Fruit fly (Drosophila melanogaster) whole organism, prepupa: ENCODE data around the gene CG33702.

ENCODE experiments used
- Blimp-1 ChIP-seq: fragments of 200-800 bp; sonication (Bioruptor generic); optimal IDR thresholded peaks from 3 replicates; lab custom pipeline; 2017; ENCODE audit warnings: missing biosample characterization, missing genetic modification characterization, mild to moderate bottlenecking, moderate library complexity, missing genetic modification reagents
- CG10631 ChIP-seq: fragments of 200-800 bp; sonication (Bioruptor generic); optimal IDR thresholded peaks from 2 replicates; lab custom pipeline; 2016; ENCODE audit warnings: missing biosample characterization, missing genetic modification characterization
- CG10669 ChIP-seq: fragments of 200-800 bp; sonication (Bioruptor generic); optimal IDR thresholded peaks from 3 replicates; lab custom pipeline; 2018; ENCODE audit warnings: missing biosample characterization, mild to moderate bottlenecking, missing genetic modification characterization, moderate library complexity
- CG11294 ChIP-seq: fragments of 200-800 bp; sonication (Bioruptor generic); IDR thresholded peaks from 2 replicates; pipeline ENCODE4 v1.3.6; 2022; ENCODE audit warnings: missing biosample characterization, missing genetic modification characterization
- CG11902 ChIP-seq: fragments of 200-800 bp; sonication (Bioruptor generic); optimal IDR thresholded peaks from 3 replicates; lab custom pipeline; 2016; ENCODE audit warnings: missing biosample characterization, missing genetic modification characterization
- CG15336 ChIP-seq: fragments of 200-800 bp; sonication (Bioruptor generic); IDR thresholded peaks from 2 replicates; pipeline ENCODE4 v1.3.6; 2022; ENCODE audit warnings: missing biosample characterization, missing genetic modification characterization
- CG1621 ChIP-seq: fragments of 200-800 bp; sonication (Bioruptor generic); optimal IDR thresholded peaks from 3 replicates; lab custom pipeline; 2018; ENCODE audit warnings: missing biosample characterization, mild to moderate bottlenecking, missing genetic modification characterization
- CG3032 ChIP-seq: fragments of 200-800 bp; optimal IDR thresholded peaks from 2 replicates; lab custom pipeline; 2019; ENCODE audit warnings: missing biosample characterization, mild to moderate bottlenecking, missing genetic modification characterization, moderate library complexity
- CG31627 ChIP-seq: fragments of 200-800 bp; sonication (Bioruptor generic); optimal IDR thresholded peaks from 3 replicates; lab custom pipeline; 2016; ENCODE audit warnings: missing biosample characterization, missing genetic modification characterization
- CG32006 ChIP-seq: fragments of 200-800 bp; sonication (Bioruptor generic); optimal IDR thresholded peaks from 3 replicates; lab custom pipeline; 2017; ENCODE audit warnings: missing biosample characterization, mild to moderate bottlenecking, missing genetic modification characterization
- CG34406 ChIP-seq: fragments of 200-800 bp; sonication (Bioruptor generic); optimal IDR thresholded peaks from 3 replicates; lab custom pipeline; 2016; ENCODE audit warnings: missing biosample characterization, missing genetic modification characterization
- CG3919 ChIP-seq: fragments of 200-800 bp; sonication (Bioruptor generic); optimal IDR thresholded peaks from 3 replicates; lab custom pipeline; 2016; ENCODE audit warnings: missing biosample characterization, missing genetic modification characterization
- CG4318 ChIP-seq: fragments of 200-800 bp; sonication (Bioruptor generic); optimal IDR thresholded peaks from 3 replicates; lab custom pipeline; 2017; ENCODE audit warnings: missing biosample characterization, mild to moderate bottlenecking, missing genetic modification characterization
- CG6163 ChIP-seq: fragments of 200-800 bp; sonication (Bioruptor generic); IDR thresholded peaks from 3 replicates; pipeline ENCODE4 v1.3.6; 2022; ENCODE audit warnings: missing biosample characterization, missing genetic modification characterization
- CG6792 ChIP-seq: fragments of 200-800 bp; sonication (Bioruptor generic); optimal IDR thresholded peaks from 3 replicates; lab custom pipeline; 2016; ENCODE audit warnings: missing biosample characterization, missing genetic modification characterization
- CG8119 ChIP-seq: fragments of 200-800 bp; sonication (Bioruptor generic); IDR thresholded peaks from 3 replicates; pipeline ENCODE4 v1.3.6; 2022; ENCODE audit warnings: missing biosample characterization, missing genetic modification characterization
- CG8319 ChIP-seq: fragments of 200-800 bp; sonication (Bioruptor generic); optimal IDR thresholded peaks from 3 replicates; lab custom pipeline; 2016; ENCODE audit warnings: missing biosample characterization, missing genetic modification characterization
- CG9139 ChIP-seq: fragments of 200-800 bp; sonication (Bioruptor generic); optimal IDR thresholded peaks from 3 replicates; lab custom pipeline; 2017; ENCODE audit warnings: missing biosample characterization, mild to moderate bottlenecking, missing genetic modification characterization
- Eip78C ChIP-seq: fragments of 200-800 bp; sonication (Bioruptor generic); peaks from one replicate; lab custom pipeline; 2016; ENCODE audit warnings: missing biosample characterization, missing genetic modification characterization
- Eip93F ChIP-seq: fragments of 200-800 bp; sonication (Bioruptor generic); optimal IDR thresholded peaks from 2 replicates; lab custom pipeline; 2016; ENCODE audit warnings: missing biosample characterization, mild to moderate bottlenecking, missing genetic modification characterization
- Ets21C ChIP-seq: fragments of 200-800 bp; sonication (Bioruptor generic); optimal IDR thresholded peaks from 3 replicates; lab custom pipeline; 2016; ENCODE audit warnings: missing biosample characterization, missing genetic modification characterization
- Gug ChIP-seq: fragments of 200-800 bp; sonication (Bioruptor generic); IDR thresholded peaks from 2 replicates; pipeline ENCODE4 v1.3.6; 2022; ENCODE audit warnings: missing biosample characterization, missing genetic modification characterization
- Hr39 ChIP-seq: fragments of 200-800 bp; sonication (Bioruptor generic); optimal IDR thresholded peaks from 2 replicates; lab custom pipeline; 2016; ENCODE audit warnings: missing biosample characterization, missing genetic modification characterization
- Lpt ChIP-seq: fragments of 200-800 bp; sonication (Bioruptor generic); optimal IDR thresholded peaks from 3 replicates; lab custom pipeline; 2016; ENCODE audit warnings: missing biosample characterization, missing genetic modification characterization
- Met ChIP-seq: fragments of 200-800 bp; sonication (Bioruptor generic); optimal IDR thresholded peaks from 3 replicates; lab custom pipeline; 2016; ENCODE audit warnings: missing biosample characterization, missing genetic modification characterization
- OdsH ChIP-seq: fragments of 200-800 bp; sonication (Bioruptor generic); optimal IDR thresholded peaks from 3 replicates; lab custom pipeline; 2016; ENCODE audit warnings: missing biosample characterization, missing genetic modification characterization
- Smox ChIP-seq: fragments of 200-800 bp; sonication (Bioruptor generic); optimal IDR thresholded peaks from 3 replicates; lab custom pipeline; 2016; ENCODE audit warnings: missing biosample characterization, missing genetic modification characterization
- Sox102F ChIP-seq: fragments of 200-800 bp; sonication (Bioruptor generic); optimal IDR thresholded peaks from 2 replicates; lab custom pipeline; 2016; ENCODE audit warnings: missing biosample characterization, mild to moderate bottlenecking, missing genetic modification characterization
- Sox14 ChIP-seq: fragments of 200-800 bp; sonication (Bioruptor generic); optimal IDR thresholded peaks from 3 replicates; lab custom pipeline; 2016; ENCODE audit warnings: missing biosample characterization, missing genetic modification characterization
- Sox15 ChIP-seq: fragments of 200-800 bp; sonication (Bioruptor generic); optimal IDR thresholded peaks from 3 replicates; lab custom pipeline; 2016; ENCODE audit warnings: missing biosample characterization, missing genetic modification characterization
- achi ChIP-seq: fragments of 200-800 bp; sonication (Bioruptor generic); optimal IDR thresholded peaks from 3 replicates; lab custom pipeline; 2016; ENCODE audit warnings: missing biosample characterization, missing genetic modification characterization
- acj6 ChIP-seq: fragments of 200-800 bp; sonication (Bioruptor generic); optimal IDR thresholded peaks from 3 replicates; lab custom pipeline; 2016; ENCODE audit warnings: missing biosample characterization, missing genetic modification characterization
- cyc ChIP-seq: fragments of 200-800 bp; sonication (Bioruptor generic); optimal IDR thresholded peaks from 3 replicates; lab custom pipeline; 2016; ENCODE audit warnings: missing biosample characterization, missing genetic modification characterization
- dac ChIP-seq: fragments of 200-800 bp; sonication (Bioruptor generic); optimal IDR thresholded peaks from 2 replicates; lab custom pipeline; 2017; ENCODE audit warnings: missing biosample characterization, mild to moderate bottlenecking, missing genetic modification characterization
- esn ChIP-seq: fragments of 200-800 bp; sonication (Bioruptor generic); optimal IDR thresholded peaks from 2 replicates; lab custom pipeline; 2016; ENCODE audit warnings: missing biosample characterization, mild to moderate bottlenecking, missing genetic modification characterization, moderate library complexity
- fd59A ChIP-seq: fragments of 200-800 bp; sonication (Bioruptor generic); optimal IDR thresholded peaks from 2 replicates; lab custom pipeline; 2017; ENCODE audit warnings: missing biosample characterization, mild to moderate bottlenecking, missing genetic modification characterization, missing genetic modification reagents
- fkh ChIP-seq: fragments of 200-800 bp; sonication (Bioruptor generic); optimal IDR thresholded peaks from 3 replicates; lab custom pipeline; 2017; ENCODE audit warnings: missing biosample characterization, mild to moderate bottlenecking, missing genetic modification characterization, moderate library complexity
- lz ChIP-seq: fragments of 200-800 bp; sonication (Bioruptor generic); optimal IDR thresholded peaks from 3 replicates; lab custom pipeline; 2016; ENCODE audit warnings: missing biosample characterization, missing genetic modification characterization
- net ChIP-seq: fragments of 200-800 bp; sonication (Bioruptor generic); optimal IDR thresholded peaks from 3 replicates; lab custom pipeline; 2016; ENCODE audit warnings: missing biosample characterization, missing genetic modification characterization
- pdm3 ChIP-seq: fragments of 200-800 bp; sonication (Bioruptor generic); optimal IDR thresholded peaks from 3 replicates; lab custom pipeline; 2016; ENCODE audit warnings: missing biosample characterization, missing genetic modification characterization
- spab ChIP-seq: fragments of 200-800 bp; sonication (Bioruptor generic); optimal IDR thresholded peaks from 2 replicates; lab custom pipeline; 2017; ENCODE audit warnings: missing biosample characterization, mild to moderate bottlenecking, missing genetic modification characterization, missing genetic modification reagents
- ss ChIP-seq, 2 experiments: fragments of 200-800 bp; sonication (Bioruptor generic); optimal IDR thresholded peaks; 2 replicates in 1 of 2; 3 replicates in 1 of 2; lab custom pipeline; 2017 to 2018; ENCODE audit warnings: mild to moderate bottlenecking in 2 of 2, missing biosample characterization in 2 of 2, missing genetic modification characterization in 2 of 2, moderate library complexity in 1 of 2
- svp ChIP-seq: fragments of 200-800 bp; sonication (Bioruptor generic); peaks from one replicate; lab custom pipeline; 2016; ENCODE audit warnings: missing biosample characterization, missing genetic modification characterization
- topi ChIP-seq: fragments of 200-800 bp; sonication (Bioruptor generic); optimal IDR thresholded peaks from 3 replicates; lab custom pipeline; 2016; ENCODE audit warnings: missing biosample characterization, missing genetic modification characterization
- vri ChIP-seq: fragments of 200-800 bp; sonication (Bioruptor generic); optimal IDR thresholded peaks from 3 replicates; lab custom pipeline; 2016; ENCODE audit warnings: missing biosample characterization, mild to moderate bottlenecking, missing genetic modification characterization

CG33702 gene

DNA sequence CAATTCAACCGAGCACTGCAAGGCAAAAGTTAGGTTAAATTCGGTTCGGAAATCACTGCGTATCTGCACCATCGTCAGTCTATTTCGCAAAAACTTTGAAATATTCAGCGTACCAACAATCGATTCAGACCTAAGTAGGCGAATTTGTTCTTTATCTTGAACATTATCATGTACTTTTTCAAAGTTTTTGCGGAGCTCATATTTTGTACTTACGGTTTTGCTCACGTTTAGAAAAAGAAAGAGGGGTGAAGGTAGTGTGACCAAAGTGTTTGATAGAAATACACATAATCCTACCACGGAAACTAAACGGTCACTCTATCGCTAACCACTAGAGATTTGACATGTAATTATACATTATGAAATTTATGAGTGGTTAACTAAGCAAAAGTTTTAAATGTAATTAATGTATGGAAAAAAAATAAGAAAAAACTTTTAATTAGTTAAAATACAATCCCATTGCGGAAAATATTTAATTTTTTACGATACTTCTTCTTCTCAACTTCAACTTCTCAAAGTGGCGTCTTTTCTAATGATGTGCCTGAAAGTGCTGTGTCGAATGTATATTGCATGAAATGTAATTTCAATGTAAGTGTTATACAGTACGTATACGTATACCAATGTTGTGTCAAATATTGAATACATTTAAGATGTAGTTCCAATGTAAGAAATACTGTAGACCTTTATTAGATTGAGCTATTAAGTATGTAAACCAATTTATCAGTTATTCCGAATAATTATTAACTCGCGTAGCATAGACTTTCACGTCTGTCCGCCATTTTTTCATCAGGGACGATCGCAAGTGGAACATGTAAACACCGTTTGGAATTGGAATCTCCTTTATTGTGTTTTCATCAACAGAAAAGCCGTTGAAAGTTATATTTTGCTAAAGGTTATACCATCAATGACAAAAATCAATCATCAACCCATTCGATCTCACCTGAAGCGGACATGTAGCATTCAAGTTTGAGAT lies 1.6 kb downstream of the CG33702 start, which contains the start of gene RpS9 (continued):
- TF ChIP-seq vri (GFP tag; lab: Kevin White, UChicago) (no peak), Gug (no peak), cyc (GFP tag; lab: Kevin White, UChicago) (no peak), Smox (GFP tag; lab: Kevin White, UChicago) (peak; percentile 21), CG1621 (peak; percentile 30), Ets21C (GFP tag; lab: Kevin White, UChicago) (no peak), dac (GFP tag; lab: Kevin White, UChicago) (no peak), fkh (GFP tag; lab: Kevin White, UChicago) (no peak), CG3919 (GFP tag; lab: Kevin White, UChicago) (peak; percentile 49), CG10669 (GFP tag; lab: Kevin White, UChicago) (no peak), CG15336 (GFP tag; lab: Robert Waterston, UW) (peak; percentile 36; the same call in 1 of the 2 replicates), pdm3 (GFP tag; lab: Kevin White, UChicago) (peak; percentile 0), Met (peak; percentile 26), achi (GFP tag; lab: Kevin White, UChicago) (no peak), Eip93F (no peak), CG32006 (no peak), acj6 (GFP tag; lab: Kevin White, UChicago) (no peak), spab (no peak), Sox15 (GFP tag; lab: Kevin White, UChicago) (no peak), CG10631 (GFP tag; lab: Kevin White, UChicago) (no peak), Eip78C (GFP tag; lab: Kevin White, UChicago) (peak; percentile 75)

DNA sequence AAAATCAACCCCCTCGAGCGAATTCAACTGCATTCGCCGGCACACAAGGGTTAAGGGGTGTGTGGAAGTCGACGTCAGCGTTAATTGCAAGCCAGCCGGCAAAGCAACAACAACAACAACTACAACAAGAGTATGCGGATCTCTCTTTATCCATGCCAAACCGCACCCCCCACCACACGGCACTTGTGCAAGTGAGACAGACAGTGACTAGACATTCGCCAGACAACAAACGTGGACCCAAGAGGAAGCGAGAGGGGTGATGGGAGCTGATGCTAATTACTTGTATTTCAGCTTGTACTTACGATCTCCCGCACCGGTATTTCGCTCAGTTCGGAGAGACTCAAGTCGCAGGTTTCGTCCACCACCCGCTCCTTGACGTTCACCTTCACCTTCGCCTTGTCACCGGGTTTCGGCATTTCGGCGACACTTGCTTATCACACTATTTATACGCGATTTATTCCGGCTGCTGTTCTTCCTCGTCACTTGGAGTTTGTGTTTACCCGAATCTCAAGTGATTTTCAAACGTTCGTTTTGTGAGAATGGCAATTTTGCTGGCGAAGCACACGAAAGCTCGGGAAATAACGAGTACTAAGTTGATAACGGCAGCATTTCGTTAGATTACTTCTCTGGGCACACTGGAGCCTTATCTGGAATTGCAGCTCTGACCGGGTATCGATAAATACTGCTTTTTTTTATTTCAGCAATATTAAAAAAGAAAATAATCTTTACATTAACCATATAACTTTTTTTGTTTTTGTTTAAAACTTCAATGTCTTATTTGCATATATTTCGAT lies 4.0 kb downstream of the CG33702 start, which contains the start of gene CG3408:
Gene CG3408, minus strand, starts transcription at position 547 of the 794 bp plus-strand sequence.
- TF ChIP-seq pdm3 (GFP tag; lab: Kevin White, UChicago): no peak
- TF ChIP-seq Blimp-1 (GFP tag; lab: Kevin White, UChicago): no peak
- TF ChIP-seq Lpt: no peak
- TF ChIP-seq Ets21C (GFP tag; lab: Kevin White, UChicago): no peak
- 0 out of 2 replicates have a peak, but pooled peaks have one; percentile 28 for TF ChIP-seq CG11294
- TF ChIP-seq CG9139: peak; percentile 14
- TF ChIP-seq achi (GFP tag; lab: Kevin White, UChicago): no peak
- no peak for TF ChIP-seq CG31627 (GFP tag; lab: Kevin White, UChicago)
- no peak for TF ChIP-seq fd59A (GFP tag; lab: Kevin White, UChicago)
- TF ChIP-seq CG8119 (GFP tag; lab: Robert Waterston, UW): no peak
- TF ChIP-seq acj6 (GFP tag; lab: Kevin White, UChicago): no peak
- TF ChIP-seq esn (GFP tag; lab: Kevin White, UChicago): peak; percentile 2
- peak; percentile 2 to 50 for TF ChIP-seq ss (GFP tag; optimal IDR thresholded peaks at IDR 0.05; lab: Kevin White, UChicago)
- TF ChIP-seq CG3032: no peak
- no peak for TF ChIP-seq Sox15 (GFP tag; lab: Kevin White, UChicago)
- no peak for TF ChIP-seq Hr39 (GFP tag; lab: Kevin White, UChicago)
- TF ChIP-seq CG34406 (GFP tag; lab: Kevin White, UChicago): no peak
- TF ChIP-seq CG6163: peak; percentile 59; the same call in 2 of the 3 replicates
- no peak for TF ChIP-seq spab
- TF ChIP-seq svp: no peak
- TF ChIP-seq net: no peak
- no peak for TF ChIP-seq CG11902 (GFP tag; lab: Kevin White, UChicago)
- no peak for TF ChIP-seq Gug
- no peak for TF ChIP-seq OdsH (GFP tag; lab: Kevin White, UChicago)
- TF ChIP-seq Smox (GFP tag; lab: Kevin White, UChicago): no peak
- TF ChIP-seq CG10631 (GFP tag; lab: Kevin White, UChicago): no peak
- no peak for TF ChIP-seq Sox102F (GFP tag; lab: Kevin White, UChicago)
- TF ChIP-seq lz (GFP tag; lab: Kevin White, UChicago): no peak
- TF ChIP-seq CG32006: no peak
- TF ChIP-seq CG4318 (GFP tag; lab: Kevin White, UChicago): no peak
- TF ChIP-seq CG6792 (GFP tag; lab: Kevin White, UChicago): no peak
- TF ChIP-seq topi (GFP tag; lab: Kevin White, UChicago): peak; percentile 23
- no peak for TF ChIP-seq Eip93F
- no peak for TF ChIP-seq CG8319 (GFP tag; lab: Kevin White, UChicago)
- TF ChIP-seq Sox14: peak; percentile 15
